Fruit fly (Drosophila melanogaster) whole organism, embryonic: Measurements from ENCODE around the gene sud1.

ENCODE experiments used
- CG11695 ChIP-seq: fragments of 200-800 bp; sonication (Bioruptor generic); IDR thresholded peaks from 3 replicates; pipeline ENCODE4 v1.3.6; 2022; ENCODE audit warnings: missing biosample characterization, missing genetic modification characterization
- CG17385 ChIP-seq: fragments of 200-800 bp; sonication (Bioruptor generic); optimal IDR thresholded peaks from 3 replicates; lab custom pipeline; 2018; ENCODE audit warnings: missing biosample characterization, mild to moderate bottlenecking, missing genetic modification characterization
- CG6175 ChIP-seq: fragments of 200-800 bp; sonication (Bioruptor generic); IDR thresholded peaks from 3 replicates; pipeline ENCODE4 v1.3.6; 2022; ENCODE audit warnings: missing biosample characterization, missing genetic modification characterization
- CG7556 ChIP-seq: fragments of 200-800 bp; sonication (Bioruptor generic); optimal IDR thresholded peaks from 2 replicates; lab custom pipeline; 2017; ENCODE audit warnings: missing biosample characterization, mild to moderate bottlenecking, missing genetic modification characterization
- HLH54F ChIP-seq: fragments of 200-800 bp; sonication (Bioruptor generic); optimal IDR thresholded peaks from 3 replicates; lab custom pipeline; 2016; ENCODE audit warnings: missing biosample characterization, missing genetic modification characterization
- Lpt ChIP-seq: fragments of >200 bp; optimal IDR thresholded peaks from 2 replicates; lab custom pipeline; 2018; ENCODE audit warnings: missing biosample characterization, missing genetic modification characterization
- Mad ChIP-seq: fragments of 200-800 bp; sonication (Bioruptor generic); optimal IDR thresholded peaks from 2 replicates; lab custom pipeline; 2016; ENCODE audit warnings: missing biosample characterization, missing genetic modification characterization
- Side ChIP-seq: fragments of 200-800 bp; sonication (Bioruptor generic); optimal IDR thresholded peaks from 2 replicates; lab custom pipeline; 2016; ENCODE audit warnings: missing biosample characterization, missing genetic modification characterization
- Sox102F ChIP-seq: fragments of 200-800 bp; sonication (Bioruptor generic); optimal IDR thresholded peaks from 2 replicates; lab custom pipeline; 2018; ENCODE audit warnings: missing biosample characterization, mild to moderate bottlenecking, missing genetic modification characterization, moderate library complexity
- ab ChIP-seq: fragments of 200-800 bp; sonication (Bioruptor generic); optimal IDR thresholded peaks from 2 replicates; lab custom pipeline; 2016; ENCODE audit warnings: missing biosample characterization, missing genetic modification characterization
- fru ChIP-seq: fragments of >200 bp; optimal IDR thresholded peaks from 2 replicates; lab custom pipeline; 2017
- gcm2 ChIP-seq: fragments of 200-800 bp; sonication (Bioruptor generic); optimal IDR thresholded peaks from 2 replicates; lab custom pipeline; 2016; ENCODE audit warnings: missing biosample characterization, missing genetic modification characterization
- gsb-n ChIP-seq: fragments of 200-800 bp; sonication (Bioruptor generic); optimal IDR thresholded peaks from 3 replicates; lab custom pipeline; 2018; ENCODE audit warnings: missing biosample characterization, mild to moderate bottlenecking, missing genetic modification characterization
- psq ChIP-seq: fragments of 200-800 bp; sonication (Bioruptor generic); optimal IDR thresholded peaks from 2 replicates; lab custom pipeline; 2017; ENCODE audit warnings: missing biosample characterization, missing genetic modification characterization

- TF ChIP-seq HLH54F (GFP tag; lab: Kevin White, UChicago), result no peak
- TF ChIP-seq gsb-n, result no peak
- TF ChIP-seq CG7556 (GFP tag; lab: Kevin White, UChicago), result no peak
- TF ChIP-seq gcm2 (GFP tag; lab: Kevin White, UChicago), result no peak
- TF ChIP-seq CG6175 (GFP tag; lab: Robert Waterston, UW), result no peak
- no peak for TF ChIP-seq CG11695 (GFP tag; lab: Robert Waterston, UW)
- TF ChIP-seq ab, result no peak
- TF ChIP-seq psq (GFP tag; lab: Kevin White, UChicago), result no peak
- TF ChIP-seq fru (lab: Kevin White, UChicago), result no peak
- no peak for TF ChIP-seq Mad (GFP tag; lab: Kevin White, UChicago)
- TF ChIP-seq Side (GFP tag; lab: Kevin White, UChicago), result no peak
- TF ChIP-seq Lpt (GFP tag; lab: Kevin White, UChicago), result no peak
- TF ChIP-seq Sox102F (GFP tag; lab: Kevin White, UChicago), result no peak
- TF ChIP-seq CG17385, result no peak
These were observed 35.5 kb upstream of the sud1 start for dm6 chr3R:24953152-24953551.
